Worm (Caenorhabditis elegans) whole organism, young adult: ENCODE results near the gene T01H3.2.

ENCODE experiments used
- F57A8.1 ChIP-seq: fragments of 200-800 bp; sonication (Bioruptor generic); optimal IDR thresholded peaks from 2 replicates; lab custom pipeline; 2018; ENCODE audit warnings: mild to moderate bottlenecking, missing genetic modification characterization, moderate library complexity, missing compliant biosample characterization
- Y53F4B.3 ChIP-seq: fragments of 200-800 bp; sonication (Bioruptor generic); IDR thresholded peaks from 2 replicates; pipeline ENCODE4 v1.3.6; 2022; ENCODE audit warnings: missing genetic modification reagents, missing genetic modification characterization, missing compliant biosample characterization
- Y53G8AR.9 ChIP-seq: fragments of 200-800 bp; sonication (Bioruptor generic); conservative IDR thresholded peaks from 2 replicates; pipeline ENCODE4 v1.3.6; 2022; ENCODE audit warnings: missing genetic modification reagents, missing genetic modification characterization, missing compliant biosample characterization
- aptf-3 ChIP-seq: fragments of 200-800 bp; sonication (Bioruptor generic); IDR thresholded peaks from 2 replicates; pipeline ENCODE4 v1.3.6; 2022; ENCODE audit warnings: missing genetic modification characterization, missing compliant biosample characterization
- ccch-3 ChIP-seq: fragments of 200-800 bp; sonication (Bioruptor generic); optimal IDR thresholded peaks from 2 replicates; lab custom pipeline; 2018; ENCODE audit warnings: mild to moderate bottlenecking, missing genetic modification characterization, missing compliant biosample characterization
- ceh-100 ChIP-seq: fragments of 200-800 bp; sonication (Bioruptor generic); IDR thresholded peaks from 2 replicates; pipeline ENCODE4 v1.3.6; 2022; ENCODE audit warnings: missing genetic modification reagents, missing genetic modification characterization, missing compliant biosample characterization
- hrde-1 ChIP-seq: sonication (generic microtip); optimal IDR thresholded peaks from 2 replicates; lab custom pipeline; 2016; ENCODE audit warnings: missing genetic modification characterization, mild to moderate bottlenecking, missing compliant biosample characterization, moderate library complexity, missing genotype, missing genetic modification reagents, borderline replicate concordance
- madf-10 ChIP-seq: sonication (generic microtip); optimal IDR thresholded peaks from 2 replicates; lab custom pipeline; 2016; ENCODE audit warnings: mild to moderate bottlenecking, missing genetic modification characterization, missing compliant biosample characterization
- mel-28 ChIP-seq: sonication (generic microtip); optimal IDR thresholded peaks from 2 replicates; lab custom pipeline; 2016; ENCODE audit warnings: borderline replicate concordance, mild to moderate bottlenecking, missing genetic modification characterization, missing compliant biosample characterization
- nfya-1 ChIP-seq: sonication (generic microtip); optimal IDR thresholded peaks from 2 replicates; lab custom pipeline; 2017; ENCODE audit warnings: antibody characterized with exemption, missing compliant biosample characterization, missing genetic modification characterization, borderline replicate concordance; ENCODE audit not compliant: insufficient read depth
- snpc-1.1 ChIP-seq: sonication (generic microtip); optimal IDR thresholded peaks from 2 replicates; lab custom pipeline; 2017; ENCODE audit warnings: missing genetic modification characterization, mild to moderate bottlenecking, missing compliant biosample characterization, antibody characterized with exemption, moderate library complexity, missing genotype, missing genetic modification reagents; ENCODE audit not compliant: insufficient read depth
- snpc-4 ChIP-seq, 5 experiments: fragments of 150-350 bp in 1 of 5; sonication (generic microtip) in 4 of 5; optimal IDR thresholded peaks; 2 replicates each; lab custom pipeline; 2014 to 2018; ENCODE audit warnings: missing genetic modification characterization in 5 of 5, missing biosample characterization in 3 of 5, antibody characterized with exemption in 2 of 5, mild to moderate bottlenecking in 2 of 5, missing compliant biosample characterization in 2 of 5, missing genotype in 2 of 5, moderate library complexity in 2 of 5, missing genetic modification reagents in 1 of 5
- unc-62 ChIP-seq: fragments of 150-350 bp; optimal IDR thresholded peaks from 2 replicates; lab custom pipeline; 2014; ENCODE audit warnings: missing biosample characterization, missing genetic modification reagents, missing genetic modification characterization
- ztf-18 ChIP-seq: sonication (generic microtip); optimal IDR thresholded peaks from 2 replicates; lab custom pipeline; 2016; ENCODE audit warnings: missing genotype, mild to moderate bottlenecking, missing genetic modification characterization, missing compliant biosample characterization

- TF ChIP-seq snpc-4 (GFP tag; optimal IDR thresholded peaks at IDR 0.05; lab: Kevin White, UChicago) (no peak), snpc-4 (tag; optimal IDR thresholded peaks at IDR 0.05; lab: Kevin White, UChicago) (no peak), Y53F4B.3 (GFP tag; lab: Robert Waterston, UW) (no peak), F57A8.1 (GFP tag; lab: Kevin White, UChicago) (no peak), madf-10 (no peak), ztf-18 (tag; lab: Kevin White, UChicago) (no peak), ceh-100 (GFP tag; lab: Robert Waterston, UW) (no peak), aptf-3 (GFP tag; lab: Robert Waterston, UW) (no peak), unc-62 (GFP tag; lab: Kevin White, UChicago) (no peak), nfya-1 (tag; lab: Kevin White, UChicago) (no peak), snpc-1.1 (no peak), hrde-1 (tag; lab: Kevin White, UChicago) (no peak), Y53G8AR.9 (GFP tag; lab: Robert Waterston, UW) (no peak), ccch-3 (GFP tag; lab: Kevin White, UChicago) (no peak), mel-28 (tag; lab: Kevin White, UChicago) (no peak)
Observed at ce11 chrII:7829616-7830015, 48.2 kb downstream of the T01H3.2 start.
